Worm (Caenorhabditis elegans) whole organism, mixed stage, embryonic: ENCODE measurements around the gene lury-1.

Experiments
- bed-3 ChIP-seq: fragments of 200-800 bp; sonication (Bioruptor generic); optimal IDR thresholded peaks from 3 replicates; lab custom pipeline; 2018; ENCODE audit warnings: mild to moderate bottlenecking, missing genetic modification characterization, moderate library complexity, missing compliant biosample characterization
- cnd-1 ChIP-seq: fragments of 200-800 bp; sonication (Bioruptor generic); optimal IDR thresholded peaks from 2 replicates; lab custom pipeline; 2018; ENCODE audit warnings: mild to moderate bottlenecking, missing genetic modification characterization, missing compliant biosample characterization
- nhr-237 ChIP-seq: fragments of 150-350 bp; optimal IDR thresholded peaks from 2 replicates; lab custom pipeline; 2014; ENCODE audit warnings: missing biosample characterization, missing genetic modification characterization
- nhr-28 ChIP-seq: fragments of 150-350 bp; optimal IDR thresholded peaks from 2 replicates; lab custom pipeline; 2014; ENCODE audit warnings: missing biosample characterization, missing genetic modification characterization
- pha-4 ChIP-seq: fragments of 150-350 bp; optimal IDR thresholded peaks from 2 replicates; lab custom pipeline; 2018; ENCODE audit warnings: missing biosample characterization, missing genetic modification reagents, missing genetic modification characterization
- unc-120 ChIP-seq: sonication (generic microtip); optimal IDR thresholded peaks from 2 replicates; lab custom pipeline; 2017; ENCODE audit warnings: missing genetic modification characterization, missing compliant biosample characterization; ENCODE audit not compliant: poor library complexity, severe bottlenecking
- unc-39 ChIP-seq: fragments of 150-350 bp; optimal IDR thresholded peaks from 2 replicates; lab custom pipeline; 2014; ENCODE audit warnings: missing biosample characterization, missing genetic modification characterization
- unc-62 ChIP-seq: fragments of 150-350 bp; optimal IDR thresholded peaks from 2 replicates; lab custom pipeline; 2014; ENCODE audit warnings: missing biosample characterization, missing genetic modification reagents, missing genetic modification characterization

DNA sequence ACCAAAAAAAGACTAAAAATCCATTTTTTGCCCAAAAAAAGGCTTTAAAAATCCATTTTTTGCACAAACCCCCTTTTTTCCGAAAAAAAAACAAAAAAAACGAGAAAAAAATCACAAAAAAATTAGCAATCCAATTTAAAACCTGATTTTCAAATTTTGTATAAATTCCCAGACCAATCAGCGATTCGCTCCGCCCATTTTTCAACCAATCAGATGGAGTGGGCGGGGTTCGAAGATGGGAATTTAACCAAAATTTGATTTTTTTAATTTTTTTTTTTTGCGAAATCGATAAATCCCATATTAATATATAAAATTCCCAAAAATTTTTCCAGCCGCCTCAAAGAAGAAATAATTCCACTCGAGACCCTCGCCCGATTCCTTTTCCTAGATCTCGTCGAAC is 35.2 kb downstream of the lury-1 start:
- no peak for TF ChIP-seq pha-4 (tag; lab: Kevin White, UChicago)
- TF ChIP-seq unc-120 (tag; lab: Kevin White, UChicago), result no peak
- TF ChIP-seq unc-39 (tag; lab: Kevin White, UChicago), result no peak
- TF ChIP-seq nhr-28, result no peak
- TF ChIP-seq cnd-1 (tag; lab: Kevin White, UChicago), result no peak
- no peak for TF ChIP-seq nhr-237 (tag; lab: Kevin White, UChicago)
- no peak for TF ChIP-seq unc-62 (GFP tag; lab: Kevin White, UChicago)
- TF ChIP-seq bed-3 (GFP tag; lab: Kevin White, UChicago), result no peak
